Worm (Caenorhabditis elegans) whole organism, L4/young adult: ENCODE data around the gene K10D11.2.

ENCODE experiments used
- W03F9.2 ChIP-seq: fragments of 150-350 bp; optimal IDR thresholded peaks from 2 replicates; lab custom pipeline; 2014; ENCODE audit warnings: missing biosample characterization, missing genetic modification characterization
- dao-5 ChIP-seq: sonication (generic microtip); optimal IDR thresholded peaks from 2 replicates; lab custom pipeline; 2016; ENCODE audit warnings: missing genotype, missing genetic modification characterization, moderate library complexity, missing compliant biosample characterization
- him-1 ChIP-seq: sonication (generic microtip); optimal IDR thresholded peaks from 2 replicates; lab custom pipeline; 2016; ENCODE audit warnings: missing genotype, missing genetic modification reagents, missing genetic modification characterization, missing compliant biosample characterization

DNA sequence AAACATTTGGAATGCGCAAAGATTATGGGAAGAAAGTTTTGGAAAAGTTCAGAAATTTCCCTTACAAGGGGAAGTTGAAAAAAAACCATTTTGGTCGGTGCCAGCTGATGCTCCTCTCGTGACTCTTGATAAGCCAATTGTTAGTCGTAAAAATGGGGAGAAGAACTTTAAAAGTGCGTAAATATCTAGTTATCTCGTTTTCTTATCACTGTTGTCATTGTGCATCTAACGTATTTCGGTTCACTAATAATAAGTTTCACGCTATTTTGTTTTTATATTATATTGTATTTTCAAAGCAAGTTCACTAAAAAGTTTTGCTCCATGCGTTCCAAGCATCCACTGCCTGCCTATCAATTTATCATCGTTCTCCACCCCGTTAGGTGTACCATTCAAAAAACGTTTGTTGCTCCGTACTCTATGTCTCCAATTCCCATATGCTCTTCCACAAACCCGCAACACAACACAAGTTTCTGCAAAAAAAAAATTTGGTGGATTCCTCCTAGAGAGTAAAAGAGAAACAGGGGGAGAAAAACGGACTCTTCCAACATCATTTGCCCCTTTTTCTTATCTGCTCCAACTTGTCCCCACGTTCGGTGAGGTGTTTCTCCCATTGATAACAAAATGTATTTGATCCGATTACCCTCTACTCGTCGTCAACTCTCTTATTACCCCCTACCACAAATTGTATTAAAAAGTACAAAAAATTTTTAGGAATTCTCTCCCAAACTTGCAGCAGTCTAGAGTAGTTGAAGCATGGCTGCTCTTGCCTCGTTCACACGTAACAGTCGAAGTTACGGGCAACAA lies 29.8 kb downstream of the K10D11.2 start, which contains the start of gene mbk-2:
- no peak for TF ChIP-seq W03F9.2
- TF ChIP-seq him-1 (tag; lab: Kevin White, UChicago), result no peak
- no peak for TF ChIP-seq dao-5
